Worm (Caenorhabditis elegans): ENCODE data around the gene nhr-60.

DNA sequence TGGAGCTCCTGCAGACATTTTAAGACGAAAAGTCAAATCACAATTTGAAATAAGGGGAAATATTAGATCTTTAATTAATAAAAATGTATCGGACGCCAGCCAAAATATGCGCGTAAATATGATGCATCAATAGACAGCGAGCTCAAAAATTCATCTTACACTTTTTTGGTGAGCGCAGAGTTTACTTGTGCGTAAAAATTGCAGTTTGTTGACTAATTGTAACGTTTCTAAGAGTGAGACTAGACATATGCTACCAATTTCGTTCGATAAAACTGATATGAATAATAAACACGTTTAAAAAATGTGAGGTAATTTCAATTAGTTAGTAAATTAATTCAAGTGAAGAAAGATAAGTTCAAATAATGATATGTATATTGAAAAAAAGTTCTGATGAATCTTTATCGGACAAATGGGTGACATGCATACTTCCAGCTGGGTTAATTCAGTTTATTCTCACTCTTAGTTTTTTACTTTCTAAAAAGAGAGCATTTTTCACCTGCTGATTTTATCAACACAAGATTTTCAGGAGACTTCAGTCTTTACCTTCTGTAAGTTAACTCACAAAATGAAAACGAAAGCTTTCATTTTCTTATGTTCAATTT is 6.2 kb upstream of the nhr-60 start, which contains the start of the genes nhr-285 and irld-52:
- TF ChIP-seq ama-1 (optimal IDR thresholded peaks at IDR 0.05) (no peak), nhr-23 (tag; optimal IDR thresholded peaks at IDR 0.05) (no peak)
